Fruit fly (Drosophila melanogaster) S2 (cell line): ENCODE results near the gene CG5151.

Experiments used
- CG8478 ChIP-seq: fragments of >200 bp; optimal IDR thresholded peaks from 2 replicates; lab custom pipeline; 2018
- CTCF ChIP-seq, 2 experiments: fragments of >200 bp; optimal IDR thresholded peaks; 2 replicates each; lab custom pipeline; 2018

DNA sequence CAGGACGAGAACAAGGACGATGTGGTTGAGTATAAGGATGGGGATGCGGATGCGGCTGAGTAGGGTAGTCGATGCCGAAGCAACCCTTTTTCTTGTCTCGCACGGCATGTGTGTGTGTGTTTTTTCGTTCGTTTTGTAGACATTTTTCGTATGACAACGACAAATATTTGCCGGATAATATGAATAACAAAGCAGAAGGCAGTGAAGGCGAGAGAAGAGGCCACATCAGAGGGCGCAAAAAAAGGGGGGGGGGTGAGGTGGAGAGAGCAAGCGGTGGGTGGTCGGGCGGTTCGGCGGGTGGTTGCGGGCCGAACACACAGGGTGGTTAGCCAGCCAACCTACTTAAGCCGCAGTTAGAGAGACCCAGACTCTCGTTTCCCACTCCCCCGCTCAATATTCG, 7.9 kb upstream of the CG5151 start:
- no peak for TF ChIP-seq CG8478 (lab: Kevin White, UChicago)
- no peak for TF ChIP-seq CTCF (optimal IDR thresholded peaks at IDR 0.05; lab: Kevin White, UChicago)
